Worm (Caenorhabditis elegans) whole organism, L1 larva: Measurements from ENCODE around the gene Y43F8B.29.
A peak's percentile ranks its signal among the peaks of the same experiment; 100 is the strongest.

Experiments
- C04F5.9 ChIP-seq: sonication (generic microtip); optimal IDR thresholded peaks from 2 replicates; lab custom pipeline; 2016; ENCODE audit warnings: missing genetic modification characterization, missing compliant biosample characterization
- C16A3.4 ChIP-seq: fragments of 150-350 bp; optimal IDR thresholded peaks from 2 replicates; lab custom pipeline; 2014; ENCODE audit warnings: missing biosample characterization, missing genetic modification characterization
- Y116A8C.19 ChIP-seq: sonication (generic microtip); optimal IDR thresholded peaks from 2 replicates; lab custom pipeline; 2016; ENCODE audit warnings: missing compliant biosample characterization, missing genetic modification characterization, borderline replicate concordance
- alr-1 ChIP-seq: fragments of 200-800 bp; sonication (Bioruptor generic); optimal IDR thresholded peaks from 2 replicates; lab custom pipeline; 2018; ENCODE audit warnings: borderline replicate concordance, mild to moderate bottlenecking, missing genetic modification characterization, missing compliant biosample characterization
- aly-2 ChIP-seq: fragments of 150-350 bp; optimal IDR thresholded peaks from 2 replicates; lab custom pipeline; 2014; ENCODE audit warnings: missing biosample characterization, missing genetic modification characterization
- blmp-1 ChIP-seq: fragments of 150-350 bp; optimal IDR thresholded peaks from 2 replicates; lab custom pipeline; 2014; ENCODE audit warnings: missing biosample characterization, missing genetic modification characterization
- ceh-8 ChIP-seq: fragments of 200-800 bp; sonication (Bioruptor generic); optimal IDR thresholded peaks from 2 replicates; lab custom pipeline; 2018; ENCODE audit warnings: mild to moderate bottlenecking, missing genetic modification characterization, moderate library complexity, missing compliant biosample characterization
- ceh-88 ChIP-seq: fragments of 200-800 bp; sonication (Bioruptor generic); IDR thresholded peaks from 2 replicates; pipeline ENCODE4 v1.3.6; 2022; ENCODE audit warnings: missing genetic modification characterization, missing compliant biosample characterization
- efl-1 ChIP-seq, 4 experiments: fragments of 150-350 bp; optimal IDR thresholded peaks in 3 of 4; peaks in 1 of 4; 1 replicate in 1 of 4; 2 replicates in 3 of 4; lab custom pipeline; 2014; ENCODE audit warnings: missing biosample characterization in 2 of 4, missing genetic modification characterization in 2 of 4, missing genetic modification reagents in 2 of 4
- egl-13 ChIP-seq: sonication (generic microtip); optimal IDR thresholded peaks from 2 replicates; lab custom pipeline; 2016; ENCODE audit warnings: missing genotype, missing genetic modification reagents, missing genetic modification characterization, missing compliant biosample characterization
- elt-2 ChIP-seq: sonication (generic microtip); optimal IDR thresholded peaks from 2 replicates; lab custom pipeline; 2016; ENCODE audit warnings: missing genetic modification characterization, mild to moderate bottlenecking, inconsistent platforms, missing compliant biosample characterization, missing genetic modification reagents
- ets-5 ChIP-seq: fragments of 200-800 bp; sonication (Bioruptor generic); IDR thresholded peaks from 2 replicates; pipeline ENCODE4 v1.3.6; 2022; ENCODE audit warnings: missing genetic modification characterization, missing compliant biosample characterization
- fkh-10 ChIP-seq: sonication (generic microtip); optimal IDR thresholded peaks from 2 replicates; lab custom pipeline; 2017; ENCODE audit warnings: missing biosample characterization, missing genetic modification reagents, missing genetic modification characterization
- fkh-8 ChIP-seq: sonication (generic microtip); optimal IDR thresholded peaks from 2 replicates; lab custom pipeline; 2016; ENCODE audit warnings: mild to moderate bottlenecking, missing genetic modification characterization, missing compliant biosample characterization
- hlh-17 ChIP-seq: fragments of 200-800 bp; sonication (Bioruptor generic); optimal IDR thresholded peaks from 2 replicates; lab custom pipeline; 2018; ENCODE audit warnings: missing genetic modification characterization, mild to moderate bottlenecking, missing compliant biosample characterization, moderate library complexity, borderline replicate concordance
- hlh-4 ChIP-seq: sonication (generic microtip); optimal IDR thresholded peaks from 2 replicates; lab custom pipeline; 2016; ENCODE audit warnings: mild to moderate bottlenecking, missing genetic modification characterization, missing compliant biosample characterization
- irx-1 ChIP-seq: sonication (generic microtip); optimal IDR thresholded peaks from 2 replicates; lab custom pipeline; 2016; ENCODE audit warnings: missing genetic modification characterization, missing compliant biosample characterization
- isw-1 ChIP-seq: fragments of 200-800 bp; sonication (Bioruptor generic); IDR thresholded peaks from 2 replicates; pipeline ENCODE4 v1.3.6; 2022; ENCODE audit warnings: missing genetic modification characterization, missing compliant biosample characterization
- lin-13 ChIP-seq: fragments of 150-350 bp; optimal IDR thresholded peaks from 2 replicates; lab custom pipeline; 2014; ENCODE audit warnings: missing biosample characterization, missing genetic modification reagents, missing genetic modification characterization
- lin-14 ChIP-seq: fragments of 200-800 bp; sonication (Bioruptor generic); optimal IDR thresholded peaks from 2 replicates; lab custom pipeline; 2018; ENCODE audit warnings: mild to moderate bottlenecking, missing genetic modification characterization, moderate library complexity, missing compliant biosample characterization
- lin-35 ChIP-seq, 2 experiments: fragments of 150-350 bp; optimal IDR thresholded peaks; 2 replicates each; lab custom pipeline; 2014; ENCODE audit warnings: missing biosample characterization in 2 of 2, missing genetic modification characterization in 2 of 2, missing genetic modification reagents in 2 of 2
- lsy-2 ChIP-seq, 2 experiments: fragments of 150-350 bp; optimal IDR thresholded peaks; 2 replicates each; lab custom pipeline; 2014; ENCODE audit warnings: missing biosample characterization in 2 of 2, missing genetic modification characterization in 2 of 2
- mdl-1 ChIP-seq, 2 experiments: fragments of 150-350 bp; optimal IDR thresholded peaks; 2 replicates each; lab custom pipeline; 2014 to 2017; ENCODE audit warnings: missing biosample characterization in 2 of 2, missing genetic modification characterization in 2 of 2, inconsistent platforms in 1 of 2
- mep-1 ChIP-seq: fragments of 150-350 bp; optimal IDR thresholded peaks from 2 replicates; lab custom pipeline; 2014; ENCODE audit warnings: missing biosample characterization, missing genetic modification characterization
- nhr-19 ChIP-seq: fragments of 200-800 bp; sonication (Bioruptor generic); conservative IDR thresholded peaks from 2 replicates; pipeline ENCODE4 v1.3.6; 2022; ENCODE audit warnings: missing genetic modification characterization, missing compliant biosample characterization
- nhr-20 ChIP-seq: sonication (generic microtip); optimal IDR thresholded peaks from 2 replicates; lab custom pipeline; 2016; ENCODE audit warnings: mild to moderate bottlenecking, missing genetic modification characterization, missing compliant biosample characterization
- nhr-237 ChIP-seq: fragments of 150-350 bp; optimal IDR thresholded peaks from 2 replicates; lab custom pipeline; 2014; ENCODE audit warnings: missing biosample characterization, missing genetic modification characterization
- nhr-28 ChIP-seq: fragments of 150-350 bp; optimal IDR thresholded peaks from 2 replicates; lab custom pipeline; 2014; ENCODE audit warnings: missing biosample characterization, missing genetic modification characterization
- nhr-47 ChIP-seq: sonication (generic microtip); optimal IDR thresholded peaks from 2 replicates; lab custom pipeline; 2016; ENCODE audit warnings: mild to moderate bottlenecking, missing genetic modification characterization, moderate library complexity, missing compliant biosample characterization
- nhr-71 ChIP-seq: sonication (generic microtip); optimal IDR thresholded peaks from 2 replicates; lab custom pipeline; 2016; ENCODE audit warnings: mild to moderate bottlenecking, missing genetic modification characterization, moderate library complexity, missing compliant biosample characterization
- nhr-84 ChIP-seq: sonication (generic microtip); optimal IDR thresholded peaks from 2 replicates; lab custom pipeline; 2017; ENCODE audit warnings: missing biosample characterization, missing genetic modification characterization
- nhr-90 ChIP-seq: sonication (generic microtip); optimal IDR thresholded peaks from 2 replicates; lab custom pipeline; 2016; ENCODE audit warnings: mild to moderate bottlenecking, missing genetic modification characterization, missing compliant biosample characterization; ENCODE audit not compliant: poor library complexity
- pag-3 ChIP-seq: sonication (generic microtip); optimal IDR thresholded peaks from 2 replicates; lab custom pipeline; 2017; ENCODE audit warnings: missing genetic modification characterization, mild to moderate bottlenecking, missing compliant biosample characterization, antibody characterized with exemption, borderline replicate concordance; ENCODE audit not compliant: insufficient read depth
- pqm-1 ChIP-seq: sonication (generic microtip); optimal IDR thresholded peaks from 3 replicates; lab custom pipeline; 2017; ENCODE audit warnings: missing biosample characterization, missing genetic modification characterization
- rnt-1 ChIP-seq: sonication (generic microtip); optimal IDR thresholded peaks from 2 replicates; lab custom pipeline; 2016; ENCODE audit warnings: mild to moderate bottlenecking, missing genetic modification characterization, moderate library complexity, missing compliant biosample characterization
- snpc-4 ChIP-seq: fragments of 150-350 bp; optimal IDR thresholded peaks from 2 replicates; lab custom pipeline; 2014; ENCODE audit warnings: missing biosample characterization, missing genetic modification characterization
- sptf-1 ChIP-seq: fragments of 150-350 bp; optimal IDR thresholded peaks from 2 replicates; lab custom pipeline; 2014; ENCODE audit warnings: missing biosample characterization, missing genetic modification characterization
- sup-37 ChIP-seq: fragments of 200-800 bp; sonication (Bioruptor generic); optimal IDR thresholded peaks from 2 replicates; lab custom pipeline; 2018; ENCODE audit warnings: mild to moderate bottlenecking, missing genetic modification characterization, missing compliant biosample characterization
- tbx-2 ChIP-seq: sonication (generic microtip); optimal IDR thresholded peaks from 2 replicates; lab custom pipeline; 2016; ENCODE audit warnings: missing genetic modification characterization, missing compliant biosample characterization
- unc-130 ChIP-seq: fragments of 150-350 bp; optimal IDR thresholded peaks from 2 replicates; lab custom pipeline; 2017; ENCODE audit warnings: missing biosample characterization, missing genetic modification characterization, inconsistent platforms
- unc-30 ChIP-seq: sonication (generic microtip); optimal IDR thresholded peaks from 2 replicates; lab custom pipeline; 2017; ENCODE audit warnings: missing biosample characterization, missing genetic modification characterization
- zip-4 ChIP-seq: fragments of 200-800 bp; sonication (Bioruptor generic); optimal IDR thresholded peaks from 2 replicates; lab custom pipeline; 2018; ENCODE audit warnings: mild to moderate bottlenecking, missing genetic modification characterization, moderate library complexity, missing compliant biosample characterization
- ztf-11 ChIP-seq, 2 experiments: sonication (generic microtip); optimal IDR thresholded peaks; 2 replicates each; lab custom pipeline; 2016 to 2017; ENCODE audit warnings: missing genetic modification characterization in 2 of 2, missing biosample characterization in 1 of 2, missing compliant biosample characterization in 1 of 2
- ztf-4 ChIP-seq: fragments of 150-350 bp; optimal IDR thresholded peaks from 2 replicates; lab custom pipeline; 2014; ENCODE audit warnings: missing biosample characterization, missing genetic modification characterization

Gene Y43F8B.29

ce11 chrV:19522551-19523137, 31.2 kb downstream of the Y43F8B.29 start (continued):
- no peak for TF ChIP-seq nhr-28 (tag; lab: Kevin White, UChicago)
- TF ChIP-seq irx-1 (tag; lab: Kevin White, UChicago), result peak; percentile 77
- no peak for TF ChIP-seq pqm-1 (tag; lab: Kevin White, UChicago)
- peak; percentile 61 for TF ChIP-seq ceh-8 (GFP tag; lab: Kevin White, UChicago)
- peak; percentile 90 for TF ChIP-seq tbx-2 (tag; lab: Kevin White, UChicago)
- TF ChIP-seq pag-3 (tag; lab: Kevin White, UChicago), result no peak
- peak; percentile 97 for TF ChIP-seq nhr-19
- TF ChIP-seq mdl-1 (tag; optimal IDR thresholded peaks at IDR 0.05; lab: Kevin White, UChicago), result peak in 1 of 2 experiments; percentile 90
- no peak for TF ChIP-seq ets-5 (GFP tag; lab: Robert Waterston, UW)
- TF ChIP-seq nhr-84 (tag; lab: Kevin White, UChicago), result no peak
- peak; percentile 76 for TF ChIP-seq isw-1
- no peak for TF ChIP-seq hlh-4 (tag; lab: Kevin White, UChicago)
- peak; percentile 85 for TF ChIP-seq egl-13
- peak; percentile 29 for TF ChIP-seq C16A3.4 (tag; lab: Kevin White, UChicago)
- TF ChIP-seq C04F5.9 (tag; lab: Kevin White, UChicago), result no peak
- TF ChIP-seq hlh-17 (GFP tag; lab: Kevin White, UChicago), result no peak
- TF ChIP-seq nhr-237 (tag; lab: Kevin White, UChicago), result peak; percentile 59
- peak; percentile 61 for TF ChIP-seq lin-13 (GFP tag; lab: Kevin White, UChicago)
- peak; percentile 92 for TF ChIP-seq mep-1
- TF ChIP-seq unc-30, result no peak
- TF ChIP-seq aly-2, result no peak
- peak; percentile 68 for TF ChIP-seq zip-4 (GFP tag; lab: Kevin White, UChicago)
- peak; percentile 19 for TF ChIP-seq fkh-10 (GFP tag; lab: Kevin White, UChicago)
- TF ChIP-seq ztf-4 (tag; lab: Kevin White, UChicago), result peak; percentile 93
- no peak for TF ChIP-seq sup-37
- no peak for TF ChIP-seq alr-1 (tag; lab: Kevin White, UChicago)
- peak in 1 of 2 experiments; percentile 77 for TF ChIP-seq ztf-11 (tag; optimal IDR thresholded peaks at IDR 0.05; lab: Kevin White, UChicago)
- TF ChIP-seq lsy-2 (tag; optimal IDR thresholded peaks at IDR 0.05; lab: Kevin White, UChicago), result peak; percentile 76 to 85
- peak; percentile 98 for TF ChIP-seq lin-14 (GFP tag; lab: Kevin White, UChicago)
- TF ChIP-seq unc-130 (tag; lab: Kevin White, UChicago), result peak; percentile 4
- TF ChIP-seq sptf-1 (tag; lab: Kevin White, UChicago), result no peak
- peak; percentile 94 for TF ChIP-seq nhr-20 (tag; lab: Kevin White, UChicago)

- TF ChIP-seq efl-1 (optimal IDR thresholded peaks at IDR 0.05; lab: Kevin White, UChicago) (no peak), efl-1 (GFP tag; optimal IDR thresholded peaks at IDR 0.05 in 1 of 2; lab: Kevin White, UChicago) (peak in 1 of 2 experiments; percentile 84), nhr-20 (tag; lab: Kevin White, UChicago) (peak; percentile 23), nhr-47 (tag; lab: Kevin White, UChicago) (peak; percentile 19), ceh-88 (GFP tag; lab: Robert Waterston, UW) (no peak), mdl-1 (tag; optimal IDR thresholded peaks at IDR 0.05; lab: Kevin White, UChicago) (peak in 1 of 2 experiments; percentile 76), elt-2 (tag; lab: Kevin White, UChicago) (peak; percentile 3), ets-5 (GFP tag; lab: Robert Waterston, UW) (no peak), rnt-1 (tag; lab: Kevin White, UChicago) (no peak), pag-3 (tag; lab: Kevin White, UChicago) (no peak), aly-2 (no peak), lin-14 (GFP tag; lab: Kevin White, UChicago) (peak; percentile 67), lin-35 (GFP tag; optimal IDR thresholded peaks at IDR 0.05; lab: Kevin White, UChicago) (peak in 1 of 2 experiments; percentile 5), nhr-71 (tag; lab: Kevin White, UChicago) (peak; percentile 59), nhr-19 (peak; percentile 39), fkh-8 (tag; lab: Kevin White, UChicago) (peak; percentile 43), snpc-4 (tag; lab: Kevin White, UChicago) (no peak), blmp-1 (tag; lab: Kevin White, UChicago) (peak; percentile 54), nhr-90 (tag; lab: Kevin White, UChicago) (no peak), Y116A8C.19 (tag; lab: Kevin White, UChicago) (no peak)
- TF ChIP-seq, all 84 proteins: peak for 11
These were observed 33.2 kb downstream of the Y43F8B.29 start for ce11 chrV:19524569-19524968.
